Worm (Caenorhabditis elegans) whole organism, L2 larva: ENCODE results near the gene F18E9.4.

Experiments
- R02D3.7 ChIP-seq: fragments of 150-350 bp; optimal IDR thresholded peaks from 2 replicates; lab custom pipeline; 2014; ENCODE audit warnings: missing biosample characterization, missing genetic modification characterization
- aly-2 ChIP-seq: fragments of 150-350 bp; optimal IDR thresholded peaks from 2 replicates; lab custom pipeline; 2014; ENCODE audit warnings: missing biosample characterization, missing genetic modification characterization
- blmp-1 ChIP-seq: sonication (generic microtip); optimal IDR thresholded peaks from 2 replicates; lab custom pipeline; 2017; ENCODE audit warnings: missing genetic modification characterization, mild to moderate bottlenecking, missing compliant biosample characterization, antibody characterized with exemption, moderate library complexity; ENCODE audit not compliant: insufficient read depth
- ceh-82 ChIP-seq: fragments of 150-350 bp; optimal IDR thresholded peaks from 2 replicates; lab custom pipeline; 2014; ENCODE audit warnings: missing biosample characterization, missing genetic modification characterization
- dmd-4 ChIP-seq: sonication (generic microtip); optimal IDR thresholded peaks from 2 replicates; lab custom pipeline; 2017; ENCODE audit warnings: missing biosample characterization, missing genetic modification characterization
- egl-27 ChIP-seq: sonication (generic microtip); optimal IDR thresholded peaks from 3 replicates; lab custom pipeline; 2017; ENCODE audit warnings: missing biosample characterization, missing genetic modification reagents, missing genetic modification characterization
- elt-1 ChIP-seq: fragments of 150-350 bp; optimal IDR thresholded peaks from 2 replicates; lab custom pipeline; 2014; ENCODE audit warnings: missing biosample characterization, missing genetic modification characterization
- lin-13 ChIP-seq: fragments of 150-350 bp; optimal IDR thresholded peaks from 2 replicates; lab custom pipeline; 2014; ENCODE audit warnings: missing biosample characterization, missing genetic modification reagents, missing genetic modification characterization
- lsy-2 ChIP-seq, 2 experiments: fragments of 150-350 bp in 1 of 2; sonication (generic microtip) in 1 of 2; optimal IDR thresholded peaks; 2 replicates each; lab custom pipeline; 2014 to 2017; ENCODE audit warnings: missing biosample characterization in 2 of 2, missing genetic modification characterization in 2 of 2
- nhr-10 ChIP-seq: sonication (generic microtip); optimal IDR thresholded peaks from 2 replicates; lab custom pipeline; 2017; ENCODE audit warnings: missing biosample characterization, missing genetic modification characterization
- nhr-11 ChIP-seq: fragments of 150-350 bp; optimal IDR thresholded peaks from 2 replicates; lab custom pipeline; 2014; ENCODE audit warnings: missing biosample characterization, missing genetic modification characterization
- nhr-25 ChIP-seq: fragments of 150-350 bp; sonication (generic microtip); optimal IDR thresholded peaks from 3 replicates; lab custom pipeline; 2014; ENCODE audit warnings: missing biosample characterization, missing genetic modification characterization
- unc-62 ChIP-seq: fragments of 150-350 bp; optimal IDR thresholded peaks from 2 replicates; lab custom pipeline; 2014; ENCODE audit warnings: missing biosample characterization, missing genetic modification reagents, missing genetic modification characterization
- ztf-4 ChIP-seq: fragments of 150-350 bp; optimal IDR thresholded peaks from 2 replicates; lab custom pipeline; 2014; ENCODE audit warnings: missing biosample characterization, missing genetic modification characterization

DNA sequence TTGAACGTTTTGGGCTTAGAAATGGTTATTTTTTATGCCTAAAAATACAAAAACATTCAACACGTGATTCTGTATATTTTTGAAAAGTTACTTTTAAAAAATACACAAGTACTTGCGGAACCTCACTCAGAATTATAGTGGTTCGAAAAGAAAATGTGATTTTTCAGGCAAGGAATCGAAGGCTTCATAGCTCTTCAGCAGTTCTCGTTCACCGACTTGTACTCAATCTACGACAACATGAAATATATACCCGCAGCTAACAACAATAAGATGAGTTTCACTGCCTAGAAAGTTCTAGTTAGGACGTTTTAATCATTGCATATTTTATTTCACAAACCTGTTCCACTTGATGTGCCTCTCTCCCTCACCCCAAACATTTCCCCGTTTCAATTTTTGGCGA, 17.7 kb upstream of the F18E9.4 start:
- TF ChIP-seq aly-2 (tag; lab: Kevin White, UChicago) (no peak), R02D3.7 (no peak), blmp-1 (no peak), unc-62 (GFP tag; lab: Kevin White, UChicago) (no peak), nhr-11 (tag; lab: Kevin White, UChicago) (no peak), ztf-4 (tag; lab: Kevin White, UChicago) (no peak), egl-27 (tag; lab: Kevin White, UChicago) (no peak), lin-13 (no peak), lsy-2 (tag; optimal IDR thresholded peaks at IDR 0.05; lab: Kevin White, UChicago) (no peak), nhr-25 (no peak), elt-1 (tag; lab: Kevin White, UChicago) (no peak), dmd-4 (no peak), ceh-82 (tag; lab: Kevin White, UChicago) (no peak), nhr-10 (tag; lab: Kevin White, UChicago) (no peak)
